Fruit fly (Drosophila melanogaster) whole organism, embryonic: Measurements from ENCODE around the gene tw.
A peak's percentile ranks its signal among the peaks of the same experiment; 100 is the strongest.

ENCODE experiments used
- Ada2b ChIP-seq: fragments of 200-800 bp; sonication (Bioruptor generic); IDR thresholded peaks from 2 replicates; pipeline ENCODE4 v1.3.6; 2022; ENCODE audit warnings: missing biosample characterization, missing genetic modification characterization
- Atf-2 ChIP-seq: fragments of 200-800 bp; sonication (Bioruptor generic); optimal IDR thresholded peaks from 2 replicates; lab custom pipeline; 2016; ENCODE audit warnings: missing biosample characterization, missing genetic modification characterization
- Atf6 ChIP-seq: fragments of 200-800 bp; sonication (Bioruptor generic); IDR thresholded peaks from 2 replicates; pipeline ENCODE4 v1.3.6; 2022; ENCODE audit warnings: missing biosample characterization, missing genetic modification characterization
- Blimp-1 ChIP-seq: fragments of 200-800 bp; sonication (Bioruptor generic); optimal IDR thresholded peaks from 3 replicates; lab custom pipeline; 2018; ENCODE audit warnings: missing biosample characterization, missing genetic modification characterization, mild to moderate bottlenecking, moderate library complexity, missing genetic modification reagents
- CG10321 ChIP-seq: fragments of 200-800 bp; sonication (Bioruptor generic); IDR thresholded peaks from 2 replicates; pipeline ENCODE4 v1.3.6; 2022; ENCODE audit warnings: missing biosample characterization, missing genetic modification characterization
- CG13287 ChIP-seq: fragments of 200-800 bp; sonication (Bioruptor generic); IDR thresholded peaks from 2 replicates; pipeline ENCODE4 v1.3.6; 2022; ENCODE audit warnings: missing biosample characterization, missing genetic modification characterization; ENCODE audit not compliant: partially characterized antibody
- CG13424 ChIP-seq: fragments of 200-800 bp; sonication (Bioruptor generic); optimal IDR thresholded peaks from 2 replicates; lab custom pipeline; 2019; ENCODE audit warnings: missing biosample characterization, mild to moderate bottlenecking, missing genetic modification characterization, moderate library complexity
- CG13894 ChIP-seq: fragments of 200-800 bp; sonication (Bioruptor generic); optimal IDR thresholded peaks from 3 replicates; lab custom pipeline; 2018; ENCODE audit warnings: missing biosample characterization, mild to moderate bottlenecking, missing genetic modification characterization, moderate library complexity
- CG14014 ChIP-seq: fragments of 200-800 bp; sonication (Bioruptor generic); IDR thresholded peaks from 2 replicates; pipeline ENCODE4 v1.3.6; 2022; ENCODE audit warnings: missing biosample characterization, missing genetic modification characterization
- CG14441 ChIP-seq: fragments of 200-800 bp; sonication (Bioruptor generic); IDR thresholded peaks from 2 replicates; pipeline ENCODE4 v1.3.6; 2022; ENCODE audit warnings: missing biosample characterization, missing genetic modification characterization
- CG14965 ChIP-seq: fragments of 200-800 bp; sonication (Bioruptor generic); optimal IDR thresholded peaks from 2 replicates; lab custom pipeline; 2016; ENCODE audit warnings: missing biosample characterization, missing genetic modification characterization, borderline replicate concordance
- CG1529 ChIP-seq: fragments of 200-800 bp; sonication (Bioruptor generic); optimal IDR thresholded peaks from 3 replicates; lab custom pipeline; 2018; ENCODE audit warnings: missing biosample characterization, missing genetic modification characterization
- CG15696 ChIP-seq: fragments of 200-800 bp; sonication (Bioruptor generic); optimal IDR thresholded peaks from 2 replicates; lab custom pipeline; 2019; ENCODE audit warnings: missing biosample characterization, mild to moderate bottlenecking, missing genetic modification characterization, moderate library complexity
- CG1647 ChIP-seq: fragments of 200-800 bp; sonication (Bioruptor generic); optimal IDR thresholded peaks from 3 replicates; lab custom pipeline; 2016; ENCODE audit warnings: missing biosample characterization, missing genetic modification characterization
- CG17186 ChIP-seq: fragments of 200-800 bp; sonication (Bioruptor generic); optimal IDR thresholded peaks from 3 replicates; lab custom pipeline; 2017; ENCODE audit warnings: missing biosample characterization, missing genetic modification reagents, missing genetic modification characterization
- CG17829 ChIP-seq: fragments of 200-800 bp; optimal IDR thresholded peaks from 2 replicates; lab custom pipeline; 2019; ENCODE audit warnings: missing biosample characterization, mild to moderate bottlenecking, missing genetic modification characterization, moderate library complexity
- CG18476 ChIP-seq: fragments of 200-800 bp; sonication (Bioruptor generic); optimal IDR thresholded peaks from 2 replicates; lab custom pipeline; 2016; ENCODE audit warnings: missing biosample characterization, mild to moderate bottlenecking, missing genetic modification characterization
- CG30431 ChIP-seq: fragments of 200-800 bp; sonication (Bioruptor generic); optimal IDR thresholded peaks from 2 replicates; lab custom pipeline; 2017; ENCODE audit warnings: missing biosample characterization, missing genetic modification characterization
- CG31441 ChIP-seq: fragments of 200-800 bp; sonication (Bioruptor generic); IDR thresholded peaks from 2 replicates; pipeline ENCODE4 v1.3.6; 2022; ENCODE audit warnings: missing biosample characterization, missing genetic modification characterization
- CG33213 ChIP-seq: fragments of 200-800 bp; sonication (Bioruptor generic); optimal IDR thresholded peaks from 3 replicates; lab custom pipeline; 2016; ENCODE audit warnings: missing biosample characterization, missing genetic modification characterization
- CG34376 ChIP-seq: fragments of 200-800 bp; sonication (Bioruptor generic); optimal IDR thresholded peaks from 2 replicates; lab custom pipeline; 2018; ENCODE audit warnings: missing biosample characterization, mild to moderate bottlenecking, missing genetic modification characterization
- CG34422 ChIP-seq: fragments of 200-800 bp; sonication (Bioruptor generic); IDR thresholded peaks from 3 replicates; pipeline ENCODE4 v1.3.6; 2022; ENCODE audit warnings: missing biosample characterization, missing genetic modification characterization
- CG42726 ChIP-seq: fragments of 200-800 bp; sonication (Bioruptor generic); IDR thresholded peaks from 2 replicates; pipeline ENCODE4 v1.3.6; 2022; ENCODE audit warnings: missing biosample characterization, missing genetic modification characterization; ENCODE audit not compliant: partially characterized antibody
- CG43689 ChIP-seq: fragments of 200-800 bp; sonication (Bioruptor generic); IDR thresholded peaks from 2 replicates; pipeline ENCODE4 v1.3.6; 2022; ENCODE audit warnings: missing biosample characterization, missing genetic modification characterization
- CG7963 ChIP-seq: fragments of 200-800 bp; sonication (Bioruptor generic); IDR thresholded peaks from 3 replicates; pipeline ENCODE4 v1.3.6; 2022; ENCODE audit warnings: missing biosample characterization, missing genetic modification characterization; ENCODE audit not compliant: partially characterized antibody
- CG8281 ChIP-seq: fragments of 200-800 bp; sonication (Bioruptor generic); optimal IDR thresholded peaks from 2 replicates; lab custom pipeline; 2018; ENCODE audit warnings: missing biosample characterization, mild to moderate bottlenecking, missing genetic modification characterization, moderate library complexity
- Camta ChIP-seq: fragments of 200-800 bp; sonication (Bioruptor generic); optimal IDR thresholded peaks from 2 replicates; lab custom pipeline; 2016; ENCODE audit warnings: missing biosample characterization, missing genetic modification characterization
- Dek ChIP-seq: fragments of 200-800 bp; sonication (Bioruptor generic); optimal IDR thresholded peaks from 3 replicates; lab custom pipeline; 2019; ENCODE audit warnings: missing biosample characterization, mild to moderate bottlenecking, missing genetic modification characterization, moderate library complexity
- Doc2 ChIP-seq: fragments of 200-800 bp; sonication (Bioruptor generic); IDR thresholded peaks from 2 replicates; pipeline ENCODE4 v1.3.6; 2022; ENCODE audit warnings: missing biosample characterization, missing genetic modification characterization
- E2f2 ChIP-seq: fragments of 200-800 bp; sonication (Bioruptor generic); IDR thresholded peaks from 2 replicates; pipeline ENCODE4 v1.3.6; 2022; ENCODE audit warnings: missing biosample characterization, missing genetic modification characterization
- Gsc ChIP-seq: fragments of 200-800 bp; sonication (Bioruptor generic); IDR thresholded peaks from 2 replicates; pipeline ENCODE4 v1.3.6; 2022; ENCODE audit warnings: missing biosample characterization, missing genetic modification characterization
- HLH3B ChIP-seq: fragments of 200-800 bp; sonication (Bioruptor generic); IDR thresholded peaks from 2 replicates; pipeline ENCODE4 v1.3.6; 2022; ENCODE audit warnings: missing biosample characterization, missing genetic modification characterization
- Oaz ChIP-seq: fragments of 200-800 bp; sonication (Bioruptor generic); IDR thresholded peaks from 2 replicates; pipeline ENCODE4 v1.3.6; 2022; ENCODE audit warnings: missing biosample characterization, missing genetic modification characterization
- bbx ChIP-seq: fragments of 200-800 bp; sonication (Bioruptor generic); IDR thresholded peaks from 2 replicates; pipeline ENCODE4 v1.3.6; 2022; ENCODE audit warnings: missing biosample characterization, missing genetic modification characterization; ENCODE audit not compliant: partially characterized antibody
- chif ChIP-seq, 2 experiments: fragments of 200-800 bp; sonication (Bioruptor generic); optimal IDR thresholded peaks; 3 replicates each; lab custom pipeline; 2016; ENCODE audit warnings: missing biosample characterization in 2 of 2, missing genetic modification characterization in 2 of 2
- crp ChIP-seq, 2 experiments: fragments of 200-800 bp; sonication (Bioruptor generic); optimal IDR thresholded peaks; 2 replicates in 1 of 2; 3 replicates in 1 of 2; lab custom pipeline; 2017; ENCODE audit warnings: missing biosample characterization in 2 of 2, missing genetic modification characterization in 2 of 2, mild to moderate bottlenecking in 1 of 2, moderate library complexity in 1 of 2
- dan ChIP-seq: fragments of 200-800 bp; sonication (Bioruptor generic); IDR thresholded peaks from 2 replicates; pipeline ENCODE4 v1.3.6; 2022; ENCODE audit warnings: missing biosample characterization, missing genetic modification characterization
- emc ChIP-seq: fragments of 200-800 bp; sonication (Bioruptor generic); optimal IDR thresholded peaks from 2 replicates; lab custom pipeline; 2016; ENCODE audit warnings: missing biosample characterization, missing genetic modification characterization
- esg ChIP-seq: fragments of 200-800 bp; sonication (Bioruptor generic); conservative IDR thresholded peaks from 2 replicates; pipeline ENCODE4 v1.3.6; 2022; ENCODE audit warnings: missing biosample characterization, missing genetic modification characterization
- gce ChIP-seq: fragments of 200-800 bp; sonication (Bioruptor generic); IDR thresholded peaks from 3 replicates; pipeline ENCODE4 v1.3.6; 2022; ENCODE audit warnings: missing biosample characterization, missing genetic modification characterization
- gcm ChIP-seq: fragments of 200-800 bp; sonication (Bioruptor generic); optimal IDR thresholded peaks from 2 replicates; lab custom pipeline; 2019; ENCODE audit warnings: missing biosample characterization, mild to moderate bottlenecking, missing genetic modification characterization, moderate library complexity
- ind ChIP-seq: fragments of 200-800 bp; sonication (Bioruptor generic); optimal IDR thresholded peaks from 3 replicates; lab custom pipeline; 2016; ENCODE audit warnings: missing biosample characterization, missing genetic modification characterization
- jigr1 ChIP-seq: fragments of 200-800 bp; sonication (Bioruptor generic); IDR thresholded peaks from 3 replicates; pipeline ENCODE4 v1.3.6; 2022; ENCODE audit warnings: missing biosample characterization, missing genetic modification characterization
- luna ChIP-seq: fragments of 200-800 bp; sonication (Bioruptor generic); optimal IDR thresholded peaks from 2 replicates; lab custom pipeline; 2016; ENCODE audit warnings: missing biosample characterization, missing genetic modification characterization
- mam ChIP-seq: fragments of 200-800 bp; sonication (Bioruptor generic); optimal IDR thresholded peaks from 3 replicates; lab custom pipeline; 2016; ENCODE audit warnings: missing biosample characterization, missing genetic modification characterization
- nmo ChIP-seq: fragments of 200-800 bp; sonication (Bioruptor generic); optimal IDR thresholded peaks from 2 replicates; lab custom pipeline; 2018; ENCODE audit warnings: missing biosample characterization, mild to moderate bottlenecking, missing genetic modification characterization, moderate library complexity
- otp ChIP-seq: fragments of 200-800 bp; sonication (Bioruptor generic); IDR thresholded peaks from 3 replicates; pipeline ENCODE4, ENCODE4 v1.3.6; 2022; ENCODE audit warnings: missing biosample characterization, missing genetic modification characterization
- pb ChIP-seq: fragments of 200-800 bp; sonication (Bioruptor generic); optimal IDR thresholded peaks from 3 replicates; lab custom pipeline; 2016; ENCODE audit warnings: missing biosample characterization, missing genetic modification characterization
- schlank ChIP-seq: fragments of 200-800 bp; sonication (Bioruptor generic); optimal IDR thresholded peaks from 2 replicates; lab custom pipeline; 2018; ENCODE audit warnings: missing biosample characterization, mild to moderate bottlenecking, missing genetic modification characterization
- usp ChIP-seq: fragments of >200 bp; optimal IDR thresholded peaks from 2 replicates; lab custom pipeline; 2017; ENCODE audit warnings: missing biosample characterization, missing genetic modification characterization
- yki ChIP-seq: fragments of >200 bp; optimal IDR thresholded peaks from 3 replicates; lab custom pipeline; 2018

tw gene

DNA sequence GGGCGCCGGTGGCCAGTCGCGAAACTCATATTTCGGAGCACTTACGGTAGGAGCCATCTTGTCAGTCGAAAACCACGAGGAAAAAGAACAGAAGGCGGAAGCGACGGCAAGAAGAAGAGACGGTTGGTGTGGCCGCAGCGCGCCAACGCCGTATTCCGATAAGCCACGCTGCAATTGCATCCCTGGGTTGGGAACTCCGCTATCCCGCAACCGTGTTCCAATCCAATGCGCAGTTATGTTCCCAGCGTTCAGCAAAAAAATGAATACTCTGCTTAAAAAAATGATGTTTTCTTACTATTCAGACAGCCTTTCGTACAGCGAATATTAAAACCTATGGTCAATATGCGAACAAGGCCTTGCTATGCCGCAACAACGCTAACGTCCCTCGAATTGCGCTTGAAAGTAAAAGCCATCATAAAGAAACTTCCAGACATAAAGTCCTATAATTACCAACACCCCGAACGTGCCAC lies 19.5 kb upstream of the tw start, which contains the start of gene RpL22 (continued):
- TF ChIP-seq luna = peak; percentile 85
- TF ChIP-seq CG34376 (GFP tag; lab: Kevin White, UChicago) = peak; percentile 95
- TF ChIP-seq E2f2 = peak; percentile 73
- TF ChIP-seq CG14441 (GFP tag; lab: Robert Waterston, UW) = peak; percentile 75
- peak; percentile 76 for TF ChIP-seq CG30431 (GFP tag; lab: Kevin White, UChicago)
- TF ChIP-seq CG34422 (GFP tag; lab: Robert Waterston, UW) = peak; percentile 83
- peak; percentile 90 for TF ChIP-seq gce (GFP tag; lab: Robert Waterston, UW)
- peak; percentile 85 for TF ChIP-seq CG43689 (GFP tag; lab: Robert Waterston, UW)
- TF ChIP-seq jigr1 (GFP tag; lab: Robert Waterston, UW) = peak; percentile 56; the same call in 1 of the 3 replicates
- TF ChIP-seq schlank (tag; lab: Kevin White, UChicago) = peak; percentile 86
- TF ChIP-seq Atf-2 = peak; percentile 75
- TF ChIP-seq CG15696 (tag; lab: Kevin White, UChicago) = peak; percentile 50
- peak; percentile 86 for TF ChIP-seq CG14014 (GFP tag; lab: Robert Waterston, UW)
- peak; percentile 92 for TF ChIP-seq emc (GFP tag; lab: Kevin White, UChicago)
- TF ChIP-seq CG1529 (GFP tag; lab: Kevin White, UChicago) = peak; percentile 78
- peak; percentile 19; the same call in 1 of the 2 replicates for TF ChIP-seq Doc2 (GFP tag; lab: Robert Waterston, UW)
- TF ChIP-seq Camta (GFP tag; lab: Kevin White, UChicago) = peak; percentile 91
- TF ChIP-seq crp (GFP tag; optimal IDR thresholded peaks at IDR 0.05; lab: Kevin White, UChicago) = peak in 1 of 2 experiments; percentile 67
- TF ChIP-seq pb (GFP tag; lab: Kevin White, UChicago) = peak; percentile 92
- TF ChIP-seq Gsc (GFP tag; lab: Robert Waterston, UW) = no peak
- TF ChIP-seq Blimp-1 (GFP tag; lab: Kevin White, UChicago) = peak; percentile 70
- peak; percentile 85 to 91 for TF ChIP-seq chif (GFP tag; optimal IDR thresholded peaks at IDR 0.05; lab: Kevin White, UChicago)
- peak; percentile 88 for TF ChIP-seq CG13894 (tag; lab: Kevin White, UChicago)
- TF ChIP-seq Dek (tag; lab: Kevin White, UChicago) = peak; percentile 82
- peak; percentile 63 for TF ChIP-seq CG18476
- no peak for TF ChIP-seq yki
- TF ChIP-seq usp (GFP tag; lab: Kevin White, UChicago) = no peak
- no peak for TF ChIP-seq CG7963
- peak; percentile 98 for TF ChIP-seq CG17186 (GFP tag; lab: Kevin White, UChicago)
- TF ChIP-seq CG13287 (GFP tag; lab: Robert Waterston, UW) = peak; percentile 59
- no peak for TF ChIP-seq dan (GFP tag; lab: Robert Waterston, UW)
- TF ChIP-seq nmo (GFP tag; lab: Kevin White, UChicago) = peak; percentile 81
- peak; percentile 71 for TF ChIP-seq ind (GFP tag; lab: Kevin White, UChicago)
- TF ChIP-seq Oaz = peak; percentile 62
- TF ChIP-seq CG42726 (GFP tag; lab: Robert Waterston, UW) = no peak
- peak; percentile 61 for TF ChIP-seq CG13424
- TF ChIP-seq mam (GFP tag; lab: Kevin White, UChicago) = peak; percentile 73
- peak; percentile 80 for TF ChIP-seq CG31441
- TF ChIP-seq CG33213 (GFP tag; lab: Kevin White, UChicago) = peak; percentile 97
- TF ChIP-seq Ada2b (GFP tag; lab: Robert Waterston, UW) = peak; percentile 58; the same call in 1 of the 2 replicates
- TF ChIP-seq CG10321 (GFP tag; lab: Robert Waterston, UW) = peak; percentile 70
- TF ChIP-seq esg (GFP tag; lab: Robert Waterston, UW) = peak; percentile 19; the same call in 1 of the 2 replicates
- peak; percentile 82 for TF ChIP-seq Atf6 (GFP tag; lab: Robert Waterston, UW)
- TF ChIP-seq otp (GFP tag; lab: Robert Waterston, UW) = peak; percentile 90
- TF ChIP-seq CG17829 (tag; lab: Kevin White, UChicago) = peak; percentile 80
- peak; percentile 80 for TF ChIP-seq CG14965
- TF ChIP-seq CG1647 (GFP tag; lab: Kevin White, UChicago) = peak; percentile 70
- TF ChIP-seq HLH3B (GFP tag; lab: Robert Waterston, UW) = peak; percentile 75
- TF ChIP-seq CG8281 = peak; percentile 35
- TF ChIP-seq bbx (GFP tag; lab: Robert Waterston, UW) = 0 out of 2 replicates have a peak, but pooled peaks have one; percentile 9
- TF ChIP-seq gcm (GFP tag; lab: Kevin White, UChicago) = peak; percentile 68
